Fruit fly (Drosophila melanogaster) whole organism, embryonic: ENCODE data around the gene CG12662.
A peak's percentile ranks its signal among the peaks of the same experiment; 100 is the strongest.

Experiments used
- CG10543 ChIP-seq: fragments of 200-800 bp; sonication (Bioruptor generic); optimal IDR thresholded peaks from 3 replicates; lab custom pipeline; 2017; ENCODE audit warnings: missing biosample characterization, mild to moderate bottlenecking, missing genetic modification characterization, moderate library complexity
- CG11093 ChIP-seq: fragments of 200-800 bp; sonication (Bioruptor generic); IDR thresholded peaks from 3 replicates; pipeline ENCODE4 v1.3.6; 2022; ENCODE audit warnings: missing biosample characterization, missing genetic modification characterization
- CG11560 ChIP-seq: fragments of 200-800 bp; sonication (Bioruptor generic); IDR thresholded peaks from 3 replicates; pipeline ENCODE4 v1.3.6; 2022; ENCODE audit warnings: missing biosample characterization, missing genetic modification characterization
- CG12236 ChIP-seq: fragments of 200-800 bp; sonication (Bioruptor generic); optimal IDR thresholded peaks from 2 replicates; lab custom pipeline; 2016; ENCODE audit warnings: missing biosample characterization, missing genetic modification characterization
- CG1233 ChIP-seq: fragments of 200-800 bp; sonication (Bioruptor generic); optimal IDR thresholded peaks from 4 replicates; lab custom pipeline; 2018; ENCODE audit warnings: missing biosample characterization, mild to moderate bottlenecking, missing genetic modification characterization
- CG12391 ChIP-seq: fragments of 200-800 bp; sonication (Bioruptor generic); optimal IDR thresholded peaks from 3 replicates; lab custom pipeline; 2018; ENCODE audit warnings: missing biosample characterization, mild to moderate bottlenecking, missing genetic modification characterization, moderate library complexity
- CG13624 ChIP-seq: fragments of 200-800 bp; sonication (Bioruptor generic); optimal IDR thresholded peaks from 2 replicates; lab custom pipeline; 2016; ENCODE audit warnings: missing biosample characterization, missing genetic modification characterization
- CG14014 ChIP-seq: fragments of 200-800 bp; sonication (Bioruptor generic); IDR thresholded peaks from 2 replicates; pipeline ENCODE4 v1.3.6; 2022; ENCODE audit warnings: missing biosample characterization, missing genetic modification characterization
- CG14667 ChIP-seq: fragments of 200-800 bp; sonication (Bioruptor generic); IDR thresholded peaks from 2 replicates; pipeline ENCODE4 v1.3.6; 2022; ENCODE audit warnings: missing biosample characterization, missing genetic modification characterization
- CG15601 ChIP-seq: fragments of 200-800 bp; sonication (Bioruptor generic); optimal IDR thresholded peaks from 3 replicates; lab custom pipeline; 2019; ENCODE audit warnings: missing biosample characterization, mild to moderate bottlenecking, missing genetic modification characterization, moderate library complexity
- CG16863 ChIP-seq: fragments of 200-800 bp; sonication (Bioruptor generic); optimal IDR thresholded peaks from 3 replicates; lab custom pipeline; 2016; ENCODE audit warnings: missing biosample characterization, missing genetic modification characterization
- CG18011 ChIP-seq: fragments of 200-800 bp; sonication (Bioruptor generic); optimal IDR thresholded peaks from 2 replicates; lab custom pipeline; 2017; ENCODE audit warnings: missing biosample characterization, missing genetic modification characterization, mild to moderate bottlenecking, moderate library complexity, missing genotype
- CG2889 ChIP-seq: fragments of 200-800 bp; sonication (Bioruptor generic); IDR thresholded peaks from 3 replicates; pipeline ENCODE4 v1.3.6; 2022; ENCODE audit warnings: missing biosample characterization, missing genetic modification characterization
- CG3407 ChIP-seq: fragments of 200-800 bp; sonication (Bioruptor generic); optimal IDR thresholded peaks from 2 replicates; lab custom pipeline; 2018; ENCODE audit warnings: missing biosample characterization, mild to moderate bottlenecking, missing genetic modification characterization
- CG4730 ChIP-seq: fragments of 200-800 bp; sonication (Bioruptor generic); IDR thresholded peaks from 2 replicates; pipeline ENCODE4 v1.3.6; 2022; ENCODE audit warnings: missing biosample characterization, missing genetic modification characterization
- CG8089 ChIP-seq: fragments of 200-800 bp; sonication (Bioruptor generic); optimal IDR thresholded peaks from 3 replicates; lab custom pipeline; 2016; ENCODE audit warnings: missing biosample characterization, missing genetic modification characterization
- CG9797 ChIP-seq: fragments of 200-800 bp; sonication (Bioruptor generic); optimal IDR thresholded peaks from 3 replicates; lab custom pipeline; 2018; ENCODE audit warnings: missing biosample characterization, mild to moderate bottlenecking, missing genetic modification characterization
- CG9817 ChIP-seq: fragments of 200-800 bp; sonication (Bioruptor generic); optimal IDR thresholded peaks from 2 replicates; lab custom pipeline; 2018; ENCODE audit warnings: missing biosample characterization, mild to moderate bottlenecking, missing genetic modification characterization, moderate library complexity
- CHES-1-like ChIP-seq: fragments of 200-800 bp; sonication (Bioruptor generic); optimal IDR thresholded peaks from 2 replicates; lab custom pipeline; 2016; ENCODE audit warnings: missing biosample characterization, missing genetic modification characterization
- D ChIP-seq, 2 experiments: fragments of 200-800 bp in 1 of 2; fragments of >200 bp in 1 of 2; sonication (Bioruptor generic) in 1 of 2; optimal IDR thresholded peaks; 2 replicates in 1 of 2; 3 replicates in 1 of 2; lab custom pipeline; 2017; ENCODE audit warnings: mild to moderate bottlenecking in 1 of 2, missing biosample characterization in 1 of 2, missing genetic modification characterization in 1 of 2, missing genetic modification reagents in 1 of 2
- Dll ChIP-seq: fragments of 200-800 bp; sonication (Bioruptor generic); IDR thresholded peaks from 4 replicates; pipeline ENCODE4 v1.3.6; 2022; ENCODE audit warnings: missing biosample characterization, missing genetic modification characterization; ENCODE audit not compliant: partially characterized antibody
- Fer3 ChIP-seq: fragments of 200-800 bp; sonication (Bioruptor generic); optimal IDR thresholded peaks from 2 replicates; lab custom pipeline; 2018; ENCODE audit warnings: missing biosample characterization, mild to moderate bottlenecking, missing genetic modification characterization, moderate library complexity
- GATAe ChIP-seq: fragments of 200-800 bp; sonication (Bioruptor generic); conservative IDR thresholded peaks from 2 replicates; pipeline ENCODE4 v1.3.6; 2022; ENCODE audit warnings: missing biosample characterization, missing genetic modification characterization
- H2.0 ChIP-seq: fragments of 200-800 bp; sonication (Bioruptor generic); IDR thresholded peaks from 2 replicates; pipeline ENCODE4 v1.3.6; 2022; ENCODE audit warnings: missing biosample characterization, missing genetic modification characterization
- HHEX ChIP-seq: fragments of 200-800 bp; sonication (Bioruptor generic); optimal IDR thresholded peaks from 3 replicates; lab custom pipeline; 2017; ENCODE audit warnings: missing biosample characterization, mild to moderate bottlenecking, missing genetic modification characterization, missing genetic modification reagents
- HmgZ ChIP-seq: fragments of 200-800 bp; sonication (Bioruptor generic); optimal IDR thresholded peaks from 2 replicates; lab custom pipeline; 2018; ENCODE audit warnings: missing biosample characterization, mild to moderate bottlenecking, missing genetic modification characterization
- Hr51 ChIP-seq, 2 experiments: fragments of 200-800 bp; sonication (Bioruptor generic); optimal IDR thresholded peaks; 2 replicates in 1 of 2; 3 replicates in 1 of 2; lab custom pipeline; 2016 to 2018; ENCODE audit warnings: missing biosample characterization in 2 of 2, missing genetic modification characterization in 2 of 2, mild to moderate bottlenecking in 1 of 2, moderate library complexity in 1 of 2
- MTF-1 ChIP-seq: fragments of 200-800 bp; sonication (Bioruptor generic); optimal IDR thresholded peaks from 2 replicates; lab custom pipeline; 2018; ENCODE audit warnings: missing biosample characterization, mild to moderate bottlenecking, missing genetic modification characterization, borderline replicate concordance
- Max ChIP-seq: fragments of 200-800 bp; sonication (Bioruptor generic); optimal IDR thresholded peaks from 2 replicates; lab custom pipeline; 2016; ENCODE audit warnings: missing biosample characterization, mild to moderate bottlenecking, missing genetic modification characterization
- Mes4 ChIP-seq: fragments of 200-800 bp; sonication (Bioruptor generic); optimal IDR thresholded peaks from 2 replicates; lab custom pipeline; 2016; ENCODE audit warnings: missing biosample characterization, missing genetic modification characterization
- Sin3A ChIP-seq: fragments of >200 bp; optimal IDR thresholded peaks from 2 replicates; lab custom pipeline; 2018
- Ssrp ChIP-seq: fragments of 200-800 bp; sonication (Bioruptor generic); optimal IDR thresholded peaks from 2 replicates; lab custom pipeline; 2018; ENCODE audit warnings: missing biosample characterization, mild to moderate bottlenecking, missing genetic modification characterization, moderate library complexity
- Usf ChIP-seq: fragments of 200-800 bp; sonication (Bioruptor generic); optimal IDR thresholded peaks from 2 replicates; lab custom pipeline; 2017; ENCODE audit warnings: missing genotype, missing biosample characterization, missing genetic modification characterization
- Xrp1 ChIP-seq: fragments of 200-800 bp; sonication (Bioruptor generic); IDR thresholded peaks from 2 replicates; pipeline ENCODE4 v1.3.6; 2022; ENCODE audit warnings: missing biosample characterization, missing genetic modification characterization
- ab ChIP-seq: fragments of 200-800 bp; sonication (Bioruptor generic); optimal IDR thresholded peaks from 2 replicates; lab custom pipeline; 2016; ENCODE audit warnings: missing biosample characterization, missing genetic modification characterization
- br ChIP-seq: fragments of >200 bp; optimal IDR thresholded peaks from 2 replicates; lab custom pipeline; 2017
- btn ChIP-seq: fragments of 200-800 bp; sonication (Bioruptor generic); optimal IDR thresholded peaks from 2 replicates; lab custom pipeline; 2016; ENCODE audit warnings: missing biosample characterization, missing genetic modification characterization
- croc ChIP-seq: fragments of 200-800 bp; sonication (Bioruptor generic); conservative IDR thresholded peaks from 3 replicates; pipeline ENCODE4 v1.3.6; 2022; ENCODE audit warnings: missing biosample characterization, missing genetic modification characterization
- dysf ChIP-seq: fragments of 200-800 bp; sonication (Bioruptor generic); IDR thresholded peaks from 3 replicates; pipeline ENCODE4 v1.3.6; 2022; ENCODE audit warnings: missing biosample characterization, missing genetic modification characterization
- h ChIP-seq: fragments of >200 bp; optimal IDR thresholded peaks from 2 replicates; lab custom pipeline; 2017
- jigr1 ChIP-seq: fragments of 200-800 bp; sonication (Bioruptor generic); IDR thresholded peaks from 3 replicates; pipeline ENCODE4 v1.3.6; 2022; ENCODE audit warnings: missing biosample characterization, missing genetic modification characterization
- ken ChIP-seq: fragments of 200-800 bp; sonication (Bioruptor generic); IDR thresholded peaks from 3 replicates; pipeline ENCODE4 v1.3.6; 2022; ENCODE audit warnings: missing biosample characterization, missing genetic modification characterization
- lmd ChIP-seq: fragments of 200-800 bp; sonication (Bioruptor generic); IDR thresholded peaks from 2 replicates; pipeline ENCODE4 v1.3.6; 2022; ENCODE audit warnings: missing biosample characterization, missing genetic modification characterization
- maf-S ChIP-seq: fragments of 200-800 bp; sonication (Bioruptor generic); optimal IDR thresholded peaks from 2 replicates; lab custom pipeline; 2016; ENCODE audit warnings: missing biosample characterization, missing genetic modification characterization
- org-1 ChIP-seq: fragments of 200-800 bp; sonication (Bioruptor generic); optimal IDR thresholded peaks from 2 replicates; lab custom pipeline; 2017; ENCODE audit warnings: missing biosample characterization, missing genetic modification characterization
- sob ChIP-seq: fragments of 200-800 bp; sonication (Bioruptor generic); IDR thresholded peaks from 2 replicates; pipeline ENCODE4 v1.3.6; 2022; ENCODE audit warnings: missing biosample characterization, missing genetic modification characterization
- sqz ChIP-seq: fragments of 200-800 bp; sonication (Bioruptor generic); optimal IDR thresholded peaks from 3 replicates; lab custom pipeline; 2018; ENCODE audit warnings: missing biosample characterization, mild to moderate bottlenecking, missing genetic modification characterization
- stc ChIP-seq: fragments of 200-800 bp; sonication (Bioruptor generic); IDR thresholded peaks from 2 replicates; pipeline ENCODE4 v1.3.6; 2022; ENCODE audit warnings: missing biosample characterization, missing genetic modification characterization
- tll ChIP-seq, 2 experiments: fragments of 200-800 bp in 1 of 2; fragments of >200 bp in 1 of 2; sonication (Bioruptor generic) in 1 of 2; optimal IDR thresholded peaks; 2 replicates each; lab custom pipeline; 2017 to 2019; ENCODE audit warnings: missing biosample characterization in 2 of 2, missing genetic modification characterization in 2 of 2, mild to moderate bottlenecking in 1 of 2, moderate library complexity in 1 of 2
- ttk ChIP-seq: fragments of 200-800 bp; sonication (Bioruptor generic); IDR thresholded peaks from 2 replicates; pipeline ENCODE4 v2.1.2; 2022; ENCODE audit warnings: missing biosample characterization, missing genetic modification characterization
- wdn ChIP-seq: fragments of 200-800 bp; sonication (Bioruptor generic); IDR thresholded peaks from 2 replicates; pipeline ENCODE4 v1.3.6; 2022; ENCODE audit warnings: missing biosample characterization, missing genetic modification characterization

CG12662 gene

DNA sequence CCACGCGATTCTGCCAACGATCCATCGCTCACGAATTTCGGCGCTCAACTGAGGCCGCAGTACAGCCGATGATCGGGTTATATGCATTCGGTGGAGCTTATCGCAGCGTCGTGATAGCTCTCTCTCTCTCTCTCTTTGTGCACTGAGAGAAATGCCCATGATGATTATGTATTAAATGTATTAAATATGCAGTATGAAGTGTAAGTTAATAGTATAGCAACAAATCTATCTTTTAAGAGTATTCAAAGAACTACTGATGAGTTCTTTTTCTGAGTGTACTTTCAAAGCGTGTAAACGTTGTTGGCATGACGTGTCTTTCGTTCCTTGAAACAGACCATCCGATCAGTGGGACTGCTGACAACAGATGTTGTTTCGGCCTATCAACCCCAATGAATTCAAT is 10.0 kb downstream of the CG12662 start, which contains the start of gene CG10962 (continued):
- TF ChIP-seq croc (peak; percentile 40; the same call in 2 of the 3 replicates), wdn (peak; percentile 71), CG9817 (tag; lab: Kevin White, UChicago) (peak; percentile 69), CG11093 (no peak), CG14667 (peak; percentile 51; the same call in 1 of the 2 replicates), ttk (peak; percentile 63), dysf (GFP tag; lab: Robert Waterston, UW) (peak; percentile 82), stc (GFP tag; lab: Robert Waterston, UW) (peak; percentile 63), br (lab: Kevin White, UChicago) (no peak), CG16863 (GFP tag; lab: Kevin White, UChicago) (peak; percentile 36), btn (GFP tag; lab: Kevin White, UChicago) (no peak), HHEX (peak; percentile 35), CG9797 (no peak), Mes4 (GFP tag; lab: Kevin White, UChicago) (peak; percentile 17), CG3407 (GFP tag; lab: Kevin White, UChicago) (peak; percentile 20), CG12391 (peak; percentile 70), Max (peak; percentile 1), lmd (GFP tag; lab: Robert Waterston, UW) (peak; percentile 68), HmgZ (tag; lab: Kevin White, UChicago) (peak; percentile 59), CG12236 (no peak), maf-S (peak; percentile 36), CG14014 (peak; percentile 67), sqz (GFP tag; lab: Kevin White, UChicago) (no peak), Hr51 (GFP tag; optimal IDR thresholded peaks at IDR 0.05; lab: Kevin White, UChicago) (peak; percentile 23 to 65), CG2889 (GFP tag; lab: Robert Waterston, UW) (peak; percentile 51; the same call in 2 of the 3 replicates), ab (GFP tag; lab: Kevin White, UChicago) (no peak), ken (GFP tag; lab: Robert Waterston, UW) (peak; percentile 71), MTF-1 (peak; percentile 0), CG11560 (tag; lab: Robert Waterston, UW) (peak; percentile 30; the same call in 1 of the 3 replicates), CG13624 (GFP tag; lab: Kevin White, UChicago) (peak; percentile 64), CG18011 (no peak), h (lab: Kevin White, UChicago) (no peak), CG8089 (GFP tag; lab: Kevin White, UChicago) (no peak), org-1 (peak; percentile 58), H2.0 (GFP tag; lab: Robert Waterston, UW) (peak; percentile 75), sob (GFP tag; lab: Robert Waterston, UW) (peak; percentile 76), jigr1 (GFP tag; lab: Robert Waterston, UW) (0 out of 3 replicates have a peak, but pooled peaks have one; percentile 29), Ssrp (peak; percentile 32), D (optimal IDR thresholded peaks at IDR 0.05; lab: Kevin White, UChicago) (no peak), D (GFP tag; optimal IDR thresholded peaks at IDR 0.05; lab: Kevin White, UChicago) (peak; percentile 1), Fer3 (tag; lab: Kevin White, UChicago) (peak; percentile 68), CG1233 (GFP tag; lab: Kevin White, UChicago) (peak; percentile 47), Usf (GFP tag; lab: Kevin White, UChicago) (no peak), Sin3A (lab: Kevin White, UChicago) (no peak), CG4730 (GFP tag; lab: Robert Waterston, UW) (no peak), Xrp1 (GFP tag; lab: Robert Waterston, UW) (peak; percentile 72), GATAe (GFP tag; lab: Robert Waterston, UW) (peak; percentile 62), CHES-1-like (GFP tag; lab: Kevin White, UChicago) (no peak), tll (GFP tag; optimal IDR thresholded peaks at IDR 0.05; lab: Kevin White, UChicago) (no peak), Dll (GFP tag; lab: Robert Waterston, UW) (no peak), CG15601 (tag; lab: Kevin White, UChicago) (peak; percentile 16), CG10543 (GFP tag; lab: Kevin White, UChicago) (peak; percentile 43)
